Fruit fly (Drosophila melanogaster) whole organism, embryonic: ENCODE measurements around the gene CG16953.

Experiments used
- Asciz ChIP-seq: fragments of 200-800 bp; sonication (Bioruptor generic); optimal IDR thresholded peaks from 2 replicates; lab custom pipeline; 2017; ENCODE audit warnings: missing biosample characterization, mild to moderate bottlenecking, missing genetic modification characterization, missing genetic modification reagents
- Atf-2 ChIP-seq: fragments of 200-800 bp; sonication (Bioruptor generic); optimal IDR thresholded peaks from 2 replicates; lab custom pipeline; 2016; ENCODE audit warnings: missing biosample characterization, missing genetic modification characterization
- CG11085 ChIP-seq: fragments of 200-800 bp; sonication (Bioruptor generic); IDR thresholded peaks from 2 replicates; pipeline ENCODE4 v1.3.6; 2022; ENCODE audit warnings: missing biosample characterization, missing genetic modification characterization
- CG11723 ChIP-seq: fragments of 200-800 bp; sonication (Bioruptor generic); optimal IDR thresholded peaks from 2 replicates; lab custom pipeline; 2017; ENCODE audit warnings: missing biosample characterization, mild to moderate bottlenecking, missing genetic modification characterization
- CG12219 ChIP-seq: fragments of 200-800 bp; sonication (Bioruptor generic); optimal IDR thresholded peaks from 3 replicates; lab custom pipeline; 2018; ENCODE audit warnings: missing biosample characterization, mild to moderate bottlenecking, missing genetic modification characterization
- CG13123 ChIP-seq: fragments of 200-800 bp; sonication (Bioruptor generic); optimal IDR thresholded peaks from 2 replicates; lab custom pipeline; 2016; ENCODE audit warnings: missing biosample characterization, missing genetic modification characterization
- CG13624 ChIP-seq: fragments of 200-800 bp; sonication (Bioruptor generic); optimal IDR thresholded peaks from 2 replicates; lab custom pipeline; 2016; ENCODE audit warnings: missing biosample characterization, missing genetic modification characterization
- CG14014 ChIP-seq: fragments of 200-800 bp; sonication (Bioruptor generic); IDR thresholded peaks from 2 replicates; pipeline ENCODE4 v1.3.6; 2022; ENCODE audit warnings: missing biosample characterization, missing genetic modification characterization
- CG1603 ChIP-seq: fragments of 200-800 bp; sonication (Bioruptor generic); optimal IDR thresholded peaks from 2 replicates; lab custom pipeline; 2019; ENCODE audit warnings: missing biosample characterization, mild to moderate bottlenecking, missing genetic modification characterization, moderate library complexity
- CG16779 ChIP-seq: fragments of 200-800 bp; sonication (Bioruptor generic); IDR thresholded peaks from 2 replicates; pipeline ENCODE4 v1.3.6; 2022; ENCODE audit warnings: missing biosample characterization, missing genetic modification characterization
- CG16815 ChIP-seq: fragments of 200-800 bp; sonication (Bioruptor generic); optimal IDR thresholded peaks from 3 replicates; lab custom pipeline; 2017; ENCODE audit warnings: missing biosample characterization, mild to moderate bottlenecking, missing genetic modification characterization
- CG18011 ChIP-seq: fragments of 200-800 bp; sonication (Bioruptor generic); optimal IDR thresholded peaks from 2 replicates; lab custom pipeline; 2017; ENCODE audit warnings: missing biosample characterization, missing genetic modification characterization, mild to moderate bottlenecking, moderate library complexity, missing genotype
- CG2875 ChIP-seq: fragments of 200-800 bp; sonication (Bioruptor generic); optimal IDR thresholded peaks from 2 replicates; lab custom pipeline; 2017; ENCODE audit warnings: missing biosample characterization, mild to moderate bottlenecking, missing genetic modification characterization, missing genetic modification reagents
- CG31224 ChIP-seq: fragments of 200-800 bp; sonication (Bioruptor generic); IDR thresholded peaks from 2 replicates; pipeline ENCODE4 v1.3.6; 2022; ENCODE audit warnings: missing biosample characterization, missing genetic modification characterization
- CG31388 ChIP-seq: fragments of 200-800 bp; sonication (Bioruptor generic); optimal IDR thresholded peaks from 2 replicates; lab custom pipeline; 2016; ENCODE audit warnings: missing biosample characterization, missing genetic modification characterization
- CG32767 ChIP-seq: fragments of 200-800 bp; sonication (Bioruptor generic); IDR thresholded peaks from 2 replicates; pipeline ENCODE4 v1.3.6; 2022; ENCODE audit warnings: missing biosample characterization, missing genetic modification characterization
- CG3281 ChIP-seq: fragments of 200-800 bp; sonication (Bioruptor generic); optimal IDR thresholded peaks from 3 replicates; lab custom pipeline; 2017; ENCODE audit warnings: missing biosample characterization, mild to moderate bottlenecking, missing genetic modification characterization
- CG34376 ChIP-seq: fragments of 200-800 bp; sonication (Bioruptor generic); optimal IDR thresholded peaks from 2 replicates; lab custom pipeline; 2018; ENCODE audit warnings: missing biosample characterization, mild to moderate bottlenecking, missing genetic modification characterization
- CG3847 ChIP-seq: fragments of 200-800 bp; sonication (Bioruptor generic); IDR thresholded peaks from 2 replicates; pipeline ENCODE4 v1.3.6; 2022; ENCODE audit warnings: missing biosample characterization, missing genetic modification characterization
- CG7745 ChIP-seq: fragments of 200-800 bp; sonication (Bioruptor generic); optimal IDR thresholded peaks from 2 replicates; lab custom pipeline; 2018; ENCODE audit warnings: missing biosample characterization, mild to moderate bottlenecking, missing genetic modification characterization, moderate library complexity
- CG7786 ChIP-seq: fragments of 200-800 bp; sonication (Bioruptor generic); optimal IDR thresholded peaks from 2 replicates; lab custom pipeline; 2016; ENCODE audit warnings: missing biosample characterization, missing genetic modification characterization
- CG8388 ChIP-seq: fragments of 200-800 bp; sonication (Bioruptor generic); optimal IDR thresholded peaks from 2 replicates; lab custom pipeline; 2019; ENCODE audit warnings: missing biosample characterization, mild to moderate bottlenecking, missing genetic modification characterization, moderate library complexity
- CG8765 ChIP-seq: fragments of 200-800 bp; sonication (Bioruptor generic); IDR thresholded peaks from 2 replicates; pipeline ENCODE4 v1.3.6; 2022; ENCODE audit warnings: missing biosample characterization, missing genetic modification characterization
- CG9215 ChIP-seq: fragments of 200-800 bp; sonication (Bioruptor generic); IDR thresholded peaks from 2 replicates; pipeline ENCODE4 v1.3.6; 2022; ENCODE audit warnings: missing biosample characterization, missing genetic modification characterization
- HLH3B ChIP-seq: fragments of 200-800 bp; sonication (Bioruptor generic); IDR thresholded peaks from 2 replicates; pipeline ENCODE4 v1.3.6; 2022; ENCODE audit warnings: missing biosample characterization, missing genetic modification characterization
- HmgD ChIP-seq: fragments of 200-800 bp; sonication (Bioruptor generic); optimal IDR thresholded peaks from 3 replicates; lab custom pipeline; 2016; ENCODE audit warnings: missing biosample characterization, missing genetic modification characterization
- Mad ChIP-seq: fragments of 200-800 bp; sonication (Bioruptor generic); optimal IDR thresholded peaks from 2 replicates; lab custom pipeline; 2016; ENCODE audit warnings: missing biosample characterization, missing genetic modification characterization
- NfI ChIP-seq: fragments of 200-800 bp; sonication (Bioruptor generic); optimal IDR thresholded peaks from 3 replicates; lab custom pipeline; 2018; ENCODE audit warnings: missing biosample characterization, mild to moderate bottlenecking, missing genetic modification characterization, moderate library complexity
- Tbp ChIP-seq: fragments of >200 bp; optimal IDR thresholded peaks from 2 replicates; lab custom pipeline; 2018; ENCODE audit warnings: missing biosample characterization, missing genetic modification characterization
- cato ChIP-seq: fragments of 200-800 bp; sonication (Bioruptor generic); optimal IDR thresholded peaks from 2 replicates; lab custom pipeline; 2016; ENCODE audit warnings: missing biosample characterization, missing genetic modification characterization, borderline replicate concordance
- chif ChIP-seq, 2 experiments: fragments of 200-800 bp; sonication (Bioruptor generic); optimal IDR thresholded peaks; 3 replicates each; lab custom pipeline; 2016; ENCODE audit warnings: missing biosample characterization in 2 of 2, missing genetic modification characterization in 2 of 2
- ci ChIP-seq: fragments of 200-800 bp; sonication (Bioruptor generic); IDR thresholded peaks from 3 replicates; pipeline ENCODE4 v1.3.6; 2022; ENCODE audit warnings: missing biosample characterization, missing genetic modification characterization
- crp ChIP-seq, 2 experiments: fragments of 200-800 bp; sonication (Bioruptor generic); optimal IDR thresholded peaks; 2 replicates in 1 of 2; 3 replicates in 1 of 2; lab custom pipeline; 2017; ENCODE audit warnings: missing biosample characterization in 2 of 2, missing genetic modification characterization in 2 of 2, mild to moderate bottlenecking in 1 of 2, moderate library complexity in 1 of 2
- dati ChIP-seq: fragments of 200-800 bp; sonication (Bioruptor generic); IDR thresholded peaks from 2 replicates; pipeline ENCODE4 v1.3.6; 2022; ENCODE audit warnings: missing biosample characterization, missing genetic modification characterization
- disco-r ChIP-seq: fragments of 200-800 bp; sonication (Bioruptor generic); optimal IDR thresholded peaks from 2 replicates; lab custom pipeline; 2016; ENCODE audit warnings: missing biosample characterization, missing genetic modification characterization
- fd3F ChIP-seq: fragments of 200-800 bp; sonication (Bioruptor generic); optimal IDR thresholded peaks from 2 replicates; lab custom pipeline; 2018; ENCODE audit warnings: missing biosample characterization, mild to moderate bottlenecking, missing genetic modification characterization, moderate library complexity
- gcm ChIP-seq: fragments of 200-800 bp; sonication (Bioruptor generic); optimal IDR thresholded peaks from 2 replicates; lab custom pipeline; 2019; ENCODE audit warnings: missing biosample characterization, mild to moderate bottlenecking, missing genetic modification characterization, moderate library complexity
- gsb ChIP-seq: fragments of 200-800 bp; sonication (Bioruptor generic); IDR thresholded peaks from 2 replicates; pipeline ENCODE4 v1.3.6; 2022; ENCODE audit warnings: missing biosample characterization, missing genetic modification characterization
- hkb ChIP-seq, 2 experiments: fragments of 200-800 bp in 1 of 2; fragments of >200 bp in 1 of 2; sonication (Bioruptor generic) in 1 of 2; IDR thresholded peaks in 1 of 2; optimal IDR thresholded peaks in 1 of 2; 2 replicates each; pipeline versions ENCODE4 v1.3.6 to Lab custom; 2017 to 2022; ENCODE audit warnings: missing biosample characterization in 1 of 2, missing genetic modification characterization in 1 of 2
- hth ChIP-seq: fragments of >200 bp; optimal IDR thresholded peaks from 2 replicates; lab custom pipeline; 2017; ENCODE audit warnings: inconsistent platforms
- insv ChIP-seq, 2 experiments: fragments of 200-800 bp; sonication (Bioruptor generic); optimal IDR thresholded peaks; 3 replicates each; lab custom pipeline; 2016 to 2018; ENCODE audit warnings: missing biosample characterization in 2 of 2, missing genetic modification characterization in 2 of 2
- kah ChIP-seq: fragments of 200-800 bp; sonication (Bioruptor generic); optimal IDR thresholded peaks from 2 replicates; lab custom pipeline; 2018; ENCODE audit warnings: missing biosample characterization, mild to moderate bottlenecking, missing genetic modification characterization
- run ChIP-seq: fragments of 200-800 bp; sonication (Bioruptor generic); optimal IDR thresholded peaks from 3 replicates; lab custom pipeline; 2018; ENCODE audit warnings: missing biosample characterization, mild to moderate bottlenecking, missing genetic modification characterization
- sob ChIP-seq: fragments of 200-800 bp; sonication (Bioruptor generic); IDR thresholded peaks from 2 replicates; pipeline ENCODE4 v1.3.6; 2022; ENCODE audit warnings: missing biosample characterization, missing genetic modification characterization
- sr ChIP-seq: fragments of 200-800 bp; sonication (Bioruptor generic); IDR thresholded peaks from 3 replicates; pipeline ENCODE4 v1.3.6; 2022; ENCODE audit warnings: missing biosample characterization, missing genetic modification characterization
- tgo ChIP-seq: fragments of 200-800 bp; sonication (Bioruptor generic); IDR thresholded peaks from 3 replicates; pipeline ENCODE4 v1.3.6; 2022; ENCODE audit warnings: missing biosample characterization, missing genetic modification characterization
- tin ChIP-seq: fragments of 200-800 bp; sonication (Bioruptor generic); optimal IDR thresholded peaks from 3 replicates; lab custom pipeline; 2016; ENCODE audit warnings: missing biosample characterization, missing genetic modification characterization
- zf30C ChIP-seq: fragments of 200-800 bp; sonication (Bioruptor generic); optimal IDR thresholded peaks from 3 replicates; lab custom pipeline; 2018; ENCODE audit warnings: missing biosample characterization, mild to moderate bottlenecking, missing genetic modification characterization

The CG16953 gene

dm6 chr3R:20587630-20588479 lies 2.2 kb upstream of the CG16953 start, which contains the start of gene Septin2 (continued):
- TF ChIP-seq CG13624 (GFP tag; lab: Kevin White, UChicago) (peak; percentile 55), gsb (GFP tag; lab: Robert Waterston, UW) (no peak), kah (GFP tag; lab: Kevin White, UChicago) (peak; percentile 46), chif (GFP tag; optimal IDR thresholded peaks at IDR 0.05; lab: Kevin White, UChicago) (peak; percentile 49 to 83), insv (GFP tag; optimal IDR thresholded peaks at IDR 0.05; lab: Kevin White, UChicago) (peak in 1 of 2 experiments; percentile 21), CG16815 (GFP tag; lab: Kevin White, UChicago) (peak; percentile 55), hth (lab: Kevin White, UChicago) (no peak), CG32767 (GFP tag; lab: Robert Waterston, UW) (peak; percentile 59; the same call in 1 of the 2 replicates), cato (GFP tag; lab: Kevin White, UChicago) (peak; percentile 76), CG3847 (GFP tag; lab: Robert Waterston, UW) (no peak), CG7786 (GFP tag; lab: Kevin White, UChicago) (peak; percentile 45), zf30C (GFP tag; lab: Kevin White, UChicago) (no peak), CG7745 (tag; lab: Kevin White, UChicago) (no peak), CG31224 (GFP tag; lab: Robert Waterston, UW) (no peak), CG12219 (GFP tag; lab: Kevin White, UChicago) (peak; percentile 73), CG8388 (GFP tag; lab: Kevin White, UChicago) (peak; percentile 81), CG14014 (GFP tag; lab: Robert Waterston, UW) (peak; percentile 38; the same call in 1 of the 2 replicates), hkb (optimal IDR thresholded peaks at IDR 0.05; lab: Kevin White, UChicago) (no peak), hkb (GFP tag; IDR thresholded peaks at IDR 0.05; lab: Robert Waterston, UW) (peak; percentile 82), HLH3B (peak; percentile 70), NfI (GFP tag; lab: Kevin White, UChicago) (peak; percentile 64), CG11085 (GFP tag; lab: Robert Waterston, UW) (no peak), crp (GFP tag; optimal IDR thresholded peaks at IDR 0.05; lab: Kevin White, UChicago) (no peak), run (tag; lab: Kevin White, UChicago) (peak; percentile 65), CG16779 (GFP tag; lab: Robert Waterston, UW) (0 out of 2 replicates have a peak, but pooled peaks have one; percentile 47), CG18011 (GFP tag; lab: Kevin White, UChicago) (peak; percentile 31), gcm (GFP tag; lab: Kevin White, UChicago) (peak; percentile 86), HmgD (no peak), CG2875 (GFP tag; lab: Kevin White, UChicago) (peak; percentile 79), CG9215 (0 out of 2 replicates have a peak, but pooled peaks have one; percentile 24), dati (GFP tag; lab: Robert Waterston, UW) (no peak), ci (GFP tag; lab: Robert Waterston, UW) (peak; percentile 63; the same call in 2 of the 3 replicates), Atf-2 (GFP tag; lab: Kevin White, UChicago) (peak; percentile 49), sob (GFP tag; lab: Robert Waterston, UW) (no peak), CG11723 (peak; percentile 75), CG34376 (GFP tag; lab: Kevin White, UChicago) (no peak), CG31388 (GFP tag; lab: Kevin White, UChicago) (peak; percentile 63), tgo (GFP tag; lab: Robert Waterston, UW) (peak; percentile 63; the same call in 2 of the 3 replicates), fd3F (GFP tag; lab: Kevin White, UChicago) (peak; percentile 54), sr (GFP tag; lab: Robert Waterston, UW) (0 out of 3 replicates have a peak, but pooled peaks have one; percentile 18), CG13123 (GFP tag; lab: Kevin White, UChicago) (peak; percentile 23), Tbp (GFP tag; lab: Kevin White, UChicago) (no peak), tin (GFP tag; lab: Kevin White, UChicago) (peak; percentile 82), Mad (GFP tag; lab: Kevin White, UChicago) (peak; percentile 38), disco-r (GFP tag; lab: Kevin White, UChicago) (peak; percentile 26), CG8765 (peak; percentile 7; the same call in 1 of the 2 replicates), CG1603 (tag; lab: Kevin White, UChicago) (peak; percentile 47), Asciz (GFP tag; lab: Kevin White, UChicago) (peak; percentile 94), CG3281 (GFP tag; lab: Kevin White, UChicago) (peak; percentile 80)
